Worm (Caenorhabditis elegans) whole organism, mixed stage, embryonic: ENCODE data around the gene cul-3.

Source experiments
- drap-1 ChIP-seq: fragments of 200-800 bp; sonication (Bioruptor generic); optimal IDR thresholded peaks from 3 replicates; lab custom pipeline; 2018; ENCODE audit warnings: mild to moderate bottlenecking, missing genetic modification characterization, missing compliant biosample characterization
- elt-1 ChIP-seq: sonication (generic microtip); optimal IDR thresholded peaks from 2 replicates; lab custom pipeline; 2017; ENCODE audit warnings: missing genetic modification characterization, mild to moderate bottlenecking, missing compliant biosample characterization, antibody characterized with exemption, moderate library complexity, borderline replicate concordance; ENCODE audit not compliant: insufficient read depth
- flh-1 ChIP-seq: fragments of 200-800 bp; sonication (Bioruptor generic); optimal IDR thresholded peaks from 2 replicates; lab custom pipeline; 2018; ENCODE audit warnings: mild to moderate bottlenecking, missing genetic modification characterization, moderate library complexity, missing compliant biosample characterization
- lin-13 ChIP-seq: fragments of 150-350 bp; optimal IDR thresholded peaks from 2 replicates; lab custom pipeline; 2014; ENCODE audit warnings: missing biosample characterization, missing genetic modification characterization
- mep-1 ChIP-seq: fragments of 150-350 bp; optimal IDR thresholded peaks from 2 replicates; lab custom pipeline; 2017; ENCODE audit warnings: missing biosample characterization, missing genetic modification reagents, missing genetic modification characterization, inconsistent platforms
- nhr-237 ChIP-seq: fragments of 150-350 bp; optimal IDR thresholded peaks from 2 replicates; lab custom pipeline; 2014; ENCODE audit warnings: missing biosample characterization, missing genetic modification characterization
- nhr-28 ChIP-seq: fragments of 150-350 bp; optimal IDR thresholded peaks from 2 replicates; lab custom pipeline; 2014; ENCODE audit warnings: missing biosample characterization, missing genetic modification characterization
- pha-4 ChIP-seq: fragments of 150-350 bp; optimal IDR thresholded peaks from 2 replicates; lab custom pipeline; 2018; ENCODE audit warnings: missing biosample characterization, missing genetic modification reagents, missing genetic modification characterization
- unc-62 ChIP-seq: fragments of 150-350 bp; optimal IDR thresholded peaks from 2 replicates; lab custom pipeline; 2014; ENCODE audit warnings: missing biosample characterization, missing genetic modification reagents, missing genetic modification characterization
- ztf-11 ChIP-seq: fragments of 150-350 bp; optimal IDR thresholded peaks from 2 replicates; lab custom pipeline; 2014; ENCODE audit warnings: missing biosample characterization, missing genetic modification characterization

DNA sequence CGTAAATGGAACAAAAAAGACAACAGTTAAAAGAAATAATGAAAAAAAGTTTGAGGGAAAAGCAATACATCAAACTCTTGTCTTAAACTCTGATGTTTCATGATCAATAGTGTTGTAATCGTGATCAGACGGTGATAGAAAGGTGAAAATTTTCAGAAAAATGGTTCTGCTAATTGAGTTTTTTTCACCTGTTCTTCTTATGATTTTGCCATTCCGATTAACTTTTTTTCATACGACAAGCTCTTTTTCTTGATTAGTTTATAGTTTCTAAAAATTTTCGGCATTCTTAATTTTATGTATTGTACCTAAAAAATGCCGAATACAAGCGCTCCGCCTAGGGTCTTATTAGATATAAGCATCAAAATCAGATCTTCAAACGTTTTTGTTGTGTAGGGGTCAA is 38.5 kb downstream of the cul-3 start:
- no peak for TF ChIP-seq unc-62 (GFP tag; lab: Kevin White, UChicago)
- no peak for TF ChIP-seq elt-1 (tag; lab: Kevin White, UChicago)
- TF ChIP-seq ztf-11, result no peak
- no peak for TF ChIP-seq nhr-237 (tag; lab: Kevin White, UChicago)
- TF ChIP-seq lin-13 (tag; lab: Kevin White, UChicago), result no peak
- no peak for TF ChIP-seq nhr-28 (tag; lab: Kevin White, UChicago)
- no peak for TF ChIP-seq pha-4
- TF ChIP-seq mep-1 (tag; lab: Kevin White, UChicago), result no peak
- no peak for TF ChIP-seq drap-1
- no peak for TF ChIP-seq flh-1 (GFP tag; lab: Kevin White, UChicago)
